Worm (Caenorhabditis elegans) whole organism, L2 larva: ENCODE data around the gene dct-5.
A peak's percentile ranks its signal among the peaks of the same experiment; 100 is the strongest.

Experiments used
- C34F6.9 ChIP-seq: fragments of 150-350 bp; optimal IDR thresholded peaks from 2 replicates; lab custom pipeline; 2014; ENCODE audit warnings: missing biosample characterization, missing genetic modification characterization
- F13H6.1 ChIP-seq: sonication (generic microtip); optimal IDR thresholded peaks from 2 replicates; lab custom pipeline; 2016; ENCODE audit warnings: missing genetic modification characterization, missing compliant biosample characterization
- R02D3.7 ChIP-seq: fragments of 150-350 bp; optimal IDR thresholded peaks from 2 replicates; lab custom pipeline; 2014; ENCODE audit warnings: missing biosample characterization, missing genetic modification characterization
- Y55F3AM.14 ChIP-seq: fragments of 200-800 bp; sonication (Bioruptor generic); optimal IDR thresholded peaks from 2 replicates; lab custom pipeline; 2018; ENCODE audit warnings: mild to moderate bottlenecking, missing genetic modification characterization, missing compliant biosample characterization
- alr-1 ChIP-seq: fragments of 150-350 bp; optimal IDR thresholded peaks from 2 replicates; lab custom pipeline; 2014; ENCODE audit warnings: missing biosample characterization, missing genetic modification characterization
- aly-2 ChIP-seq: fragments of 150-350 bp; optimal IDR thresholded peaks from 2 replicates; lab custom pipeline; 2014; ENCODE audit warnings: missing biosample characterization, missing genetic modification characterization
- ama-1 ChIP-seq: fragments of 150-350 bp; optimal IDR thresholded peaks from 2 replicates; lab custom pipeline; 2018; ENCODE audit warnings: inconsistent platforms
- ceh-16 ChIP-seq: fragments of 150-350 bp; optimal IDR thresholded peaks from 2 replicates; lab custom pipeline; 2014; ENCODE audit warnings: missing biosample characterization, missing genetic modification characterization
- ceh-82 ChIP-seq: fragments of 150-350 bp; optimal IDR thresholded peaks from 2 replicates; lab custom pipeline; 2014; ENCODE audit warnings: missing biosample characterization, missing genetic modification characterization
- crh-2 ChIP-seq: sonication (generic microtip); optimal IDR thresholded peaks from 2 replicates; lab custom pipeline; 2017; ENCODE audit warnings: missing biosample characterization, missing genetic modification characterization
- egl-27 ChIP-seq: sonication (generic microtip); optimal IDR thresholded peaks from 3 replicates; lab custom pipeline; 2017; ENCODE audit warnings: missing biosample characterization, missing genetic modification reagents, missing genetic modification characterization
- elt-1 ChIP-seq: fragments of 150-350 bp; optimal IDR thresholded peaks from 2 replicates; lab custom pipeline; 2014; ENCODE audit warnings: missing biosample characterization, missing genetic modification characterization
- elt-3 ChIP-seq: sonication (generic microtip); optimal IDR thresholded peaks from 2 replicates; lab custom pipeline; 2017; ENCODE audit warnings: missing biosample characterization, missing genetic modification characterization
- fos-1 ChIP-seq: fragments of 150-350 bp; optimal IDR thresholded peaks from 2 replicates; lab custom pipeline; 2014; ENCODE audit warnings: missing biosample characterization, missing genetic modification characterization
- gmeb-1 ChIP-seq: fragments of 150-350 bp; optimal IDR thresholded peaks from 2 replicates; lab custom pipeline; 2014; ENCODE audit warnings: missing biosample characterization, missing genetic modification characterization
- lin-11 ChIP-seq: fragments of 150-350 bp; sonication (generic microtip); optimal IDR thresholded peaks from 2 replicates; lab custom pipeline; 2014; ENCODE audit warnings: missing biosample characterization, missing genetic modification characterization, inconsistent platforms, mixed read lengths
- lin-13 ChIP-seq: fragments of 150-350 bp; optimal IDR thresholded peaks from 2 replicates; lab custom pipeline; 2014; ENCODE audit warnings: missing biosample characterization, missing genetic modification reagents, missing genetic modification characterization
- lin-39 ChIP-seq: fragments of 150-350 bp; optimal IDR thresholded peaks from 2 replicates; lab custom pipeline; 2014; ENCODE audit warnings: missing biosample characterization, missing genetic modification reagents, missing genetic modification characterization
- lsy-2 ChIP-seq, 2 experiments: fragments of 150-350 bp in 1 of 2; sonication (generic microtip) in 1 of 2; optimal IDR thresholded peaks; 2 replicates each; lab custom pipeline; 2014 to 2017; ENCODE audit warnings: missing biosample characterization in 2 of 2, missing genetic modification characterization in 2 of 2
- mab-5 ChIP-seq: fragments of 150-350 bp; optimal IDR thresholded peaks from 2 replicates; lab custom pipeline; 2014; ENCODE audit warnings: missing biosample characterization, missing genetic modification characterization
- mbf-1 ChIP-seq: sonication (generic microtip); optimal IDR thresholded peaks from 2 replicates; lab custom pipeline; 2017; ENCODE audit warnings: missing biosample characterization, missing genetic modification characterization
- nhr-10 ChIP-seq: sonication (generic microtip); optimal IDR thresholded peaks from 2 replicates; lab custom pipeline; 2017; ENCODE audit warnings: missing biosample characterization, missing genetic modification characterization
- nhr-11 ChIP-seq: fragments of 150-350 bp; optimal IDR thresholded peaks from 2 replicates; lab custom pipeline; 2014; ENCODE audit warnings: missing biosample characterization, missing genetic modification characterization
- nhr-129 ChIP-seq: fragments of 150-350 bp; optimal IDR thresholded peaks from 2 replicates; lab custom pipeline; 2014; ENCODE audit warnings: missing biosample characterization, missing genetic modification characterization
- nhr-21 ChIP-seq: fragments of 150-350 bp; optimal IDR thresholded peaks from 2 replicates; lab custom pipeline; 2014; ENCODE audit warnings: missing biosample characterization, missing genetic modification characterization
- nhr-23 ChIP-seq: fragments of 150-350 bp; optimal IDR thresholded peaks from 2 replicates; lab custom pipeline; 2014; ENCODE audit warnings: missing biosample characterization, missing genetic modification reagents, missing genetic modification characterization
- nhr-237 ChIP-seq: fragments of 150-350 bp; optimal IDR thresholded peaks from 2 replicates; lab custom pipeline; 2014; ENCODE audit warnings: missing biosample characterization, missing genetic modification characterization
- nhr-25 ChIP-seq: fragments of 150-350 bp; sonication (generic microtip); optimal IDR thresholded peaks from 3 replicates; lab custom pipeline; 2014; ENCODE audit warnings: missing biosample characterization, missing genetic modification characterization
- nhr-6 ChIP-seq: fragments of 150-350 bp; optimal IDR thresholded peaks from 2 replicates; lab custom pipeline; 2014; ENCODE audit warnings: missing biosample characterization, missing genetic modification characterization
- nhr-77 ChIP-seq: fragments of 150-350 bp; optimal IDR thresholded peaks from 2 replicates; lab custom pipeline; 2014; ENCODE audit warnings: missing biosample characterization, missing genetic modification characterization
- skn-1 ChIP-seq: sonication (generic microtip); optimal IDR thresholded peaks from 2 replicates; lab custom pipeline; 2017; ENCODE audit warnings: missing biosample characterization, missing genetic modification characterization
- sma-3 ChIP-seq: sonication (generic microtip); optimal IDR thresholded peaks from 2 replicates; lab custom pipeline; 2016; ENCODE audit warnings: missing genetic modification reagents, missing genetic modification characterization, missing compliant biosample characterization
- sma-9 ChIP-seq, 2 experiments: fragments of 150-350 bp in 1 of 2; sonication (generic microtip) in 1 of 2; optimal IDR thresholded peaks; 2 replicates each; lab custom pipeline; 2014 to 2016; ENCODE audit warnings: missing genetic modification characterization in 2 of 2, mild to moderate bottlenecking in 1 of 2, missing biosample characterization in 1 of 2, missing compliant biosample characterization in 1 of 2, missing genetic modification reagents in 1 of 2, moderate library complexity in 1 of 2
- unc-39 ChIP-seq: fragments of 150-350 bp; optimal IDR thresholded peaks from 2 replicates; lab custom pipeline; 2014; ENCODE audit warnings: missing biosample characterization, missing genetic modification characterization
- unc-55 ChIP-seq: fragments of 150-350 bp; sonication (generic microtip); optimal IDR thresholded peaks from 3 replicates; lab custom pipeline; 2014; ENCODE audit warnings: missing biosample characterization, missing genetic modification reagents, missing genetic modification characterization
- unc-62 ChIP-seq: fragments of 150-350 bp; optimal IDR thresholded peaks from 2 replicates; lab custom pipeline; 2014; ENCODE audit warnings: missing biosample characterization, missing genetic modification reagents, missing genetic modification characterization
- zag-1 ChIP-seq: fragments of 150-350 bp; optimal IDR thresholded peaks from 2 replicates; lab custom pipeline; 2014; ENCODE audit warnings: missing biosample characterization, missing genetic modification characterization
- ztf-11 ChIP-seq: sonication (generic microtip); optimal IDR thresholded peaks from 2 replicates; lab custom pipeline; 2017; ENCODE audit warnings: missing biosample characterization, missing genetic modification characterization

Gene dct-5

DNA sequence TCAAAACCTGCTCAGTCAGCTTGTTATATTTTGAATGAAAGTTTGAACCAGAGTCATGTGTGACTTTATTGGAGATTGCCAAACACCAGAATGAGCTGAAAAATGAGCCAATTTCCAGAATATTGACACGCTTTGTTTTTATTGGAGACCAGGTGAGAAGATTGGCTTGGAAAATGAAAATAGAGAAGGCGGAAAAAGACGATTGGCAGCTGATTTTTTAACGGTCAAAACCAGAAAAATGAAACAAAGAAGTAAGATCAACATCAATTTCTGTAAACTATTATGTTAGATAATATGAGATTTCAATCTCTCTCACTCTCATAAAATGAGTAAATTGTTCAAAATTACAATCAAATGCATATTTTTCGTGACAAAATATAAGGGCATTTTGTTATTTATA, 3.7 kb downstream of the dct-5 start, which contains the start of gene srx-114:
srx-114 (minus strand) TSS at position 101 of the 400 bp plus-strand sequence.
- TF ChIP-seq fos-1, result no peak
- no peak for TF ChIP-seq lin-39 (tag; lab: Kevin White, UChicago)
- no peak for TF ChIP-seq nhr-21 (tag; lab: Kevin White, UChicago)
- TF ChIP-seq R02D3.7 (tag; lab: Kevin White, UChicago), result no peak
- no peak for TF ChIP-seq elt-3 (tag; lab: Kevin White, UChicago)
- TF ChIP-seq F13H6.1, result no peak
- TF ChIP-seq lsy-2 (tag; optimal IDR thresholded peaks at IDR 0.05; lab: Kevin White, UChicago), result no peak
- TF ChIP-seq nhr-10, result no peak
- no peak for TF ChIP-seq unc-62 (GFP tag; lab: Kevin White, UChicago)
- TF ChIP-seq elt-1, result no peak
- no peak for TF ChIP-seq mab-5 (tag; lab: Kevin White, UChicago)
- TF ChIP-seq alr-1 (tag; lab: Kevin White, UChicago), result no peak
- no peak for TF ChIP-seq unc-55 (GFP tag; lab: Kevin White, UChicago)
- no peak for TF ChIP-seq zag-1 (tag; lab: Kevin White, UChicago)
- TF ChIP-seq mbf-1 (tag; lab: Kevin White, UChicago), result no peak
- TF ChIP-seq nhr-237 (tag; lab: Kevin White, UChicago), result no peak
- no peak for TF ChIP-seq unc-39
- TF ChIP-seq ceh-82 (tag; lab: Kevin White, UChicago), result no peak

- TF ChIP-seq lsy-2 (tag; optimal IDR thresholded peaks at IDR 0.05; lab: Kevin White, UChicago) (peak in 1 of 2 experiments; percentile 58), nhr-129 (tag; lab: Kevin White, UChicago) (peak; percentile 8), lin-13 (GFP tag; lab: Kevin White, UChicago) (peak; percentile 5), C34F6.9 (tag; lab: Kevin White, UChicago) (peak; percentile 59), mbf-1 (tag; lab: Kevin White, UChicago) (no peak), crh-2 (tag; lab: Kevin White, UChicago) (peak; percentile 88), nhr-11 (no peak)
- TF ChIP-seq, all 48 proteins: peak for 5
These were observed 7.0 kb downstream of the dct-5 start, which contains the start of the genes F07F6.4 and F07F6.2 for ce11 chrII:5429522-5430257. Gene F07F6.4, minus strand, starts transcription at chrII:5429572. Gene F07F6.2, plus strand, starts transcription at chrII:5430207.

DNA sequence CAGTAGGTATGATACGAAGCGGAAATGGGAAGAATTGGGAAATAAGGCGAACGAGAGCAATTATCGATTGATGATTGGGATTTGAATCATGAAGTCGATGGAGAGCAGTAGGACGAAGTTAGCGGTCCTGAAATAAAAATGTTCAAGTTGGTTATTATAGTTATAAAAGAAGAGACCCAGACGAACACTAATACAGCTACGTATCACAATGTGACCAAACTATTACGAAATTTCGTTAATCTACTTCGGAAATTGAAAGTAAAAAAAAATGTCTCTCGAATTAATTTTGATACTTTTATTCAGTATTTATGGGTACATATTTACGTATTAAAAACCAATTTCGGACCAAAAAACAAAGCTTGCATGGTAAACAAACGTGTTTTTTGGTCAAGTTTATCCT, 10.3 kb downstream of the dct-5 start:
- TF ChIP-seq egl-27 (no peak), gmeb-1 (tag; lab: Kevin White, UChicago) (no peak), ztf-11 (no peak), unc-39 (no peak), ama-1 (no peak), aly-2 (tag; lab: Kevin White, UChicago) (no peak), sma-3 (no peak), nhr-11 (no peak), ceh-16 (tag; lab: Kevin White, UChicago) (no peak), nhr-23 (tag; lab: Kevin White, UChicago) (no peak), skn-1 (tag; lab: Kevin White, UChicago) (no peak), lin-13 (GFP tag; lab: Kevin White, UChicago) (no peak)

DNA sequence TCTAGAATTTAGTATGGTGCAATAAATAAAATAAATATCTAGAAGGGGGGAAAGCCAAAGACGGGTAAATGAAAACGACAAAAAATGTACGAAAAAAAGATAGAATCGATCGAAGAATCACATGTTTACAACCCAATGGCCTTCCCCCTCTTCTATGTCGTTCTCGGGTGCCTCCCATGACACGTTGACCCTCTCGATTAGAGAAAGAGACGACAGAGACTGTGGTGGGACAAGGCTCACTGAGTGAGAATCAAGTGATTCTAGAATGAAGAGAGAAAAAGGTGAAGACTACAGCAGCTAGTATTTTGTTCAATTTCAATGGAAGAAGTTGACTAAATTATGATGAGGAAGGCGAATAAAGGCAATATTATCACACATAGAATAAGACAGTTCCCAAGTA, 10.7 kb downstream of the dct-5 start:
- TF ChIP-seq lsy-2 (tag; optimal IDR thresholded peaks at IDR 0.05; lab: Kevin White, UChicago) (peak in 1 of 2 experiments; percentile 71), nhr-77 (tag; lab: Kevin White, UChicago) (no peak), unc-55 (GFP tag; lab: Kevin White, UChicago) (no peak), lin-11 (tag; lab: Kevin White, UChicago) (no peak), unc-39 (no peak), nhr-23 (tag; lab: Kevin White, UChicago) (no peak), crh-2 (tag; lab: Kevin White, UChicago) (peak; percentile 76), F13H6.1 (peak; percentile 38), Y55F3AM.14 (GFP tag; lab: Kevin White, UChicago) (no peak), nhr-129 (tag; lab: Kevin White, UChicago) (peak; percentile 92), ama-1 (peak; percentile 28), aly-2 (tag; lab: Kevin White, UChicago) (no peak), sma-9 (GFP tag; optimal IDR thresholded peaks at IDR 0.05; lab: Kevin White, UChicago) (peak; percentile 27), sma-9 (tag; optimal IDR thresholded peaks at IDR 0.05; lab: Kevin White, UChicago) (no peak), ceh-16 (tag; lab: Kevin White, UChicago) (no peak), zag-1 (tag; lab: Kevin White, UChicago) (no peak), nhr-6 (tag; lab: Kevin White, UChicago) (no peak), nhr-25 (tag; lab: Kevin White, UChicago) (peak; percentile 69), nhr-11 (no peak), fos-1 (peak; percentile 63), egl-27 (no peak), alr-1 (tag; lab: Kevin White, UChicago) (no peak), C34F6.9 (tag; lab: Kevin White, UChicago) (peak; percentile 79), gmeb-1 (tag; lab: Kevin White, UChicago) (no peak)
- TF ChIP-seq, all 48 proteins: peak for 9
